Worm (Caenorhabditis elegans): ENCODE data around the gene mrpl-30.
"Not testable (repeated sequence)": the region's sequence is repeated elsewhere in the genome, so short reads cannot be mapped to it uniquely, and the experiment has no call there.

Gene mrpl-30

ce11 chrIII:2410925-2411450 lies at the start of gene mrpl-30:
Gene mrpl-30, minus strand, starts transcription at chrIII:2410975.
- no peak for TF ChIP-seq ceh-36 (tag; optimal IDR thresholded peaks at IDR 0.05)
- no peak for TF ChIP-seq ceh-13 (GFP tag; optimal IDR thresholded peaks at IDR 0.05)
- TF ChIP-seq aly-1 (tag; optimal IDR thresholded peaks at IDR 0.05) = no peak
- no peak for TF ChIP-seq ama-1 (optimal IDR thresholded peaks at IDR 0.05)

ce11 chrIII:2460403-2460802 lies 49.6 kb upstream of the mrpl-30 start:
- 0 out of 2 replicates have a peak, but pooled peaks have one; percentile 16 for TF ChIP-seq pes-1 (GFP tag; IDR thresholded peaks at IDR 0.05)

- not testable (repeated sequence) for TF ChIP-seq hnd-1 (tag; optimal IDR thresholded peaks at IDR 0.05); ceh-13 (GFP tag; optimal IDR thresholded peaks at IDR 0.05); ceh-36 (tag; optimal IDR thresholded peaks at IDR 0.05)
Observed at ce11 chrIII:2458742-2459141, 48.0 kb upstream of the mrpl-30 start, which contains the start of gene E02H9.3. Gene E02H9.3, plus strand, starts transcription at chrIII:2459042.

ce11 chrIII:2455456-2455855 lies 44.7 kb upstream of the mrpl-30 start:
- peak; percentile 69 for TF ChIP-seq ceh-36 (tag; optimal IDR thresholded peaks at IDR 0.05)

- TF ChIP-seq scrt-1 (GFP tag; IDR thresholded peaks at IDR 0.05) (no peak), aly-1 (tag; optimal IDR thresholded peaks at IDR 0.05) (no peak), B0310.2 (tag; optimal IDR thresholded peaks at IDR 0.05) (no peak), ceh-13 (GFP tag; optimal IDR thresholded peaks at IDR 0.05) (no peak), tbx-11 (GFP tag; IDR thresholded peaks at IDR 0.05) (no peak), F13C5.2 (tag; optimal IDR thresholded peaks at IDR 0.05) (no peak), sea-1 (GFP tag; conservative IDR thresholded peaks at IDR 0.05) (no peak), tbx-37 (GFP tag; conservative IDR thresholded peaks at IDR 0.05) (no peak), ama-1 (optimal IDR thresholded peaks at IDR 0.05) (no peak), ceh-36 (tag; optimal IDR thresholded peaks at IDR 0.05) (no peak), pes-1 (GFP tag; IDR thresholded peaks at IDR 0.05) (no peak), ets-7 (tag; optimal IDR thresholded peaks at IDR 0.05) (no peak), hnd-1 (tag; optimal IDR thresholded peaks at IDR 0.05) (no peak), flt-1 (GFP tag; IDR thresholded peaks at IDR 0.05) (no peak), hmbx-1 (tag; optimal IDR thresholded peaks at IDR 0.05) (no peak), tra-4 (tag; optimal IDR thresholded peaks at IDR 0.05) (no peak), hmg-4 (GFP tag; optimal IDR thresholded peaks at IDR 0.05) (no peak)
Observed at ce11 chrIII:2454757-2455306, 44.1 kb upstream of the mrpl-30 start, which contains the start of gene nhr-121. Gene nhr-121, minus strand, starts transcription at chrIII:2454807.

- TF ChIP-seq ceh-13 (GFP tag; optimal IDR thresholded peaks at IDR 0.05) (no peak), tra-4 (tag; optimal IDR thresholded peaks at IDR 0.05) (no peak), flt-1 (GFP tag; IDR thresholded peaks at IDR 0.05) (no peak), F13C5.2 (tag; optimal IDR thresholded peaks at IDR 0.05) (no peak), hmbx-1 (tag; optimal IDR thresholded peaks at IDR 0.05) (no peak), ama-1 (optimal IDR thresholded peaks at IDR 0.05) (no peak), tbx-11 (GFP tag; IDR thresholded peaks at IDR 0.05) (no peak), hnd-1 (tag; optimal IDR thresholded peaks at IDR 0.05) (no peak), sea-1 (GFP tag; conservative IDR thresholded peaks at IDR 0.05) (no peak), pes-1 (GFP tag; IDR thresholded peaks at IDR 0.05) (no peak), aly-1 (tag; optimal IDR thresholded peaks at IDR 0.05) (no peak), B0310.2 (tag; optimal IDR thresholded peaks at IDR 0.05) (no peak), ceh-36 (tag; optimal IDR thresholded peaks at IDR 0.05) (no peak), tbx-37 (GFP tag; conservative IDR thresholded peaks at IDR 0.05) (no peak)
Observed at ce11 chrIII:2445574-2446259, 34.9 kb upstream of the mrpl-30 start, which contains the start of the genes E02H9.7 and klo-2. Gene E02H9.7, minus strand, starts transcription at chrIII:2445674. Gene klo-2, plus strand, starts transcription at chrIII:2446209.

- no peak for TF ChIP-seq hmg-4 (GFP tag; optimal IDR thresholded peaks at IDR 0.05)
- TF ChIP-seq sea-1 (GFP tag; conservative IDR thresholded peaks at IDR 0.05) = no peak
- TF ChIP-seq tbx-37 (GFP tag; conservative IDR thresholded peaks at IDR 0.05) = no peak
- TF ChIP-seq scrt-1 (GFP tag; IDR thresholded peaks at IDR 0.05) = no peak
- TF ChIP-seq ceh-36 (tag; optimal IDR thresholded peaks at IDR 0.05) = no peak
- no peak for TF ChIP-seq ets-7 (tag; optimal IDR thresholded peaks at IDR 0.05)
- no peak for TF ChIP-seq tbx-11 (GFP tag; IDR thresholded peaks at IDR 0.05)
- TF ChIP-seq hnd-1 (tag; optimal IDR thresholded peaks at IDR 0.05) = no peak
- no peak for TF ChIP-seq ceh-13 (GFP tag; optimal IDR thresholded peaks at IDR 0.05)
- TF ChIP-seq F13C5.2 (tag; optimal IDR thresholded peaks at IDR 0.05) = no peak
- no peak for TF ChIP-seq tra-4 (tag; optimal IDR thresholded peaks at IDR 0.05)
- TF ChIP-seq B0310.2 (tag; optimal IDR thresholded peaks at IDR 0.05) = no peak
- no peak for TF ChIP-seq aly-1 (tag; optimal IDR thresholded peaks at IDR 0.05)
- no peak for TF ChIP-seq hmbx-1 (tag; optimal IDR thresholded peaks at IDR 0.05)
- no peak for TF ChIP-seq flt-1 (GFP tag; IDR thresholded peaks at IDR 0.05)
- TF ChIP-seq pes-1 (GFP tag; IDR thresholded peaks at IDR 0.05) = no peak
- TF ChIP-seq ama-1 (optimal IDR thresholded peaks at IDR 0.05) = no peak
Observed at ce11 chrIII:2438543-2438942, 27.8 kb upstream of the mrpl-30 start, which contains the start of gene E02H9.13. Gene E02H9.13, minus strand, starts transcription at chrIII:2438741.

ce11 chrIII:2435805-2436204 lies 25.0 kb upstream of the mrpl-30 start, which contains the start of gene E02H9.6:
Gene E02H9.6, plus strand, starts transcription at chrIII:2436105.
- not testable (repeated sequence) for TF ChIP-seq sea-1 (GFP tag; conservative IDR thresholded peaks at IDR 0.05); F13C5.2 (tag; optimal IDR thresholded peaks at IDR 0.05); pes-1 (GFP tag; IDR thresholded peaks at IDR 0.05)
